Fruit fly (Drosophila melanogaster): ENCODE measurements around the gene Npc2b.

Gene Npc2b

DNA sequence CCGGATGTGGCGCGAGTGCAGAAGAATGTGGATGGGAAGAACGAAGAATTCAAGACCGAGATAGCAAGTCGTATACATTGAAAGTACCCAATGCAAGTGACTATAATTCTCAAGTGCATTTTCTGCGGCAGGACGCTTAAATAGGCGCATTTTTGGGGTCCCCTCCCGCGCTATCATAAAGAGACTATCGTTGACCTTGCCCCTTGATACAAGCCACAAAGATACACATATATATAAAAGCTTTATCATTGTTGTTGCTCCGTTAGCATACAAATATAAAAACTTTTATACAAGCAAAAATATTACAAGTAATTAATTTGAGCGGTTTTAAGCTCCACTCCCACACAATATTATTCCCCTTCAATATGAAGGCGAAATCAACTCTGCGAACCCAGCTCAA is 1.2 kb upstream of the Npc2b start:
- peak; percentile 78 for TF ChIP-seq EcR (GFP tag; optimal IDR thresholded peaks at IDR 0.05)
- TF ChIP-seq fd96Ca (GFP tag; IDR thresholded peaks at IDR 0.05), result no peak
- no peak for TF ChIP-seq CG12605 (GFP tag; IDR thresholded peaks at IDR 0.05)
- TF ChIP-seq Pif1B (GFP tag; optimal IDR thresholded peaks at IDR 0.05), result no peak

DNA sequence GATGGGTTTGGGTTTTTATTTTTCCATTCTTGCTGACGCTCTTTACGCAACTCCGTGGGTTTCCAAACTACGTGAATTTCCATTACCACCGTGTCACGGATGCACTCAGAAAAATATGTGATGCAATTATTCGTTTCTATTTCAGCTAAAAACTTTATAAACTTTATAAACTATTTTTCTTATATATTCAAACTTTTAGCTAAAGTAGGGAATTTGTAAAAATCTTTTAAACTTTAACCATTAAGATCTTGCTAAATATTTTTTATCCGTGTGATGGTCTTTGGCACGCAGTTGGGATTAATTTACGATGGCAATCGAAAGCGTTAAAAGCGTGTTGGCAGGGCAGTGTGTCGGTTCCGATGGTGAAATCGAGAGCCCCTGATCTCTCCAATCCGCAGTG is 6.1 kb downstream of the Npc2b start:
- no peak for TF ChIP-seq CG32121 (GFP tag; IDR thresholded peaks at IDR 0.05)

DNA sequence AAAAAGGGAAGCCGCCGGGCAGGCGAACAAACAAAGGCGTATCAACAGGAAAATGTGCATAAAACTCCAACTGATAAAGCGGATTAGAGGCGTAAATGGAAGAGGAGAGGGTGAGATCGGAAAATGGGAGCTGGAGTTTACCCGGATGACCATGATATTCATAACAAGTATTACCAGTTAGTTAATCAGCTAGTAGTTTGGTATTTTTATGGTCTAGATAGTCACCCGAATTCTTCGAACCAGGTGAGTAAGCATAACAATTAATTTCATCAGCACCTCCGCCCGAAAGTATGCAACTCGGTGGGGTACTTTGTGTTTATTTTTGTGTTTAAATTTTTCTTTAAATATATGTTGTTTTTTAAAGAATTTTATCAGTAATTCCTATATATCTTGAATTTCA is 6.6 kb downstream of the Npc2b start:
- no peak for TF ChIP-seq rn (GFP tag; IDR thresholded peaks at IDR 0.05)
- TF ChIP-seq CG9948 (tag; optimal IDR thresholded peaks at IDR 0.05), result no peak
- TF ChIP-seq CG17806 (tag; optimal IDR thresholded peaks at IDR 0.05), result no peak
- TF ChIP-seq Ets98B (GFP tag; IDR thresholded peaks at IDR 0.05), result no peak
- no peak for TF ChIP-seq fd96Ca (GFP tag; IDR thresholded peaks at IDR 0.05)
- no peak for TF ChIP-seq D1 (tag; optimal IDR thresholded peaks at IDR 0.05)
- no peak for TF ChIP-seq CG14655 (GFP tag; optimal IDR thresholded peaks at IDR 0.05)
- no peak for TF ChIP-seq CG4496 (GFP tag; IDR thresholded peaks at IDR 0.05)

DNA sequence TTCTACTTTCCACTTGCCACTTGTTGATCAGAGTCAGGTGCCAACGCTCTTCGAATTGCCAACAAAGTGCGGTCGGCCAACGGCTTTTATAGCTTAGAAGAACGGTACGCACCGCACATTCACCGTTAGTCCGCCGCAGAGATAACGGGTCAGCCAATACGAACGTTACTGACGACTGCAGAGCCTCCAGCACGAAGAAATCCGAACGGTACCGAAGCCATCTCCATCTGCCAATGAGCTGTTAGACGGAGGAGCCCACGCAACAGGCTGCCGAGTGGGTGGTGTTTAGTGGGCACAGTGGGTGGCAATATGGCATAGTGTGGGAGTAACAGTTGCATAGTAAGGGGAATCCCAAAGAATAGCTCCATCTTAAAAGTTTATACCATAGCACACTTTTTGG is 7.5 kb downstream of the Npc2b start, which contains the start of gene CCHa1:
Gene CCHa1 (minus strand): TSS at position 44 of the 400 bp plus-strand sequence.
- TF ChIP-seq gl (tag; optimal IDR thresholded peaks at IDR 0.05) (no peak), CG9948 (tag; optimal IDR thresholded peaks at IDR 0.05) (no peak), CG12605 (GFP tag; IDR thresholded peaks at IDR 0.05) (0 out of 2 replicates have a peak, but pooled peaks have one; percentile 19)

DNA sequence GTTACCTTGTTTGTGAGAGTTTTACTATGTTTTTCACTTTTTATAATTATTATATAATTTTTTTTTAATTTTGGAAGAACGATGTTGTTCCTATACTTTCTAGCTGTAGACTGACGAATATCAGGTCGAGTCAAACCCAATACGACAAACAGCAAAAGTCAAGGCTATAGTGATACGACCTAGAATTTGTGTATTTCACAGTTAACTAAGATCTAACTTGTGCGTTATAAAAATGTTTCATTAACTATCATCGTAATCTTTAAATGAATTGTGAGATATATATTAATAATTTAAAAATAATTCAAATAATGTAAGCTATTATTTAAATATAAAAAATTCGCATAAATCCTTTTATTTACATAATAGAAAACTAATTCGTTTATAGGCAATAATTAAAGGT is 8.7 kb downstream of the Npc2b start, which contains the start of gene CG9920:
Gene CG9920 (minus strand): TSS at position 101 of the 400 bp plus-strand sequence.
- TF ChIP-seq CG8301 (tag; optimal IDR thresholded peaks at IDR 0.05) (no peak), Snoo (tag; optimal IDR thresholded peaks at IDR 0.05) (no peak), Pif1A (GFP tag; optimal IDR thresholded peaks at IDR 0.05) (no peak), Pif1B (GFP tag; optimal IDR thresholded peaks at IDR 0.05) (no peak), rn (GFP tag; IDR thresholded peaks at IDR 0.05) (no peak), D1 (tag; optimal IDR thresholded peaks at IDR 0.05) (no peak), CG9948 (tag; optimal IDR thresholded peaks at IDR 0.05) (no peak), CG13204 (GFP tag; optimal IDR thresholded peaks at IDR 0.05) (no peak), CG12605 (GFP tag; IDR thresholded peaks at IDR 0.05) (no peak), CG32121 (GFP tag; IDR thresholded peaks at IDR 0.05) (no peak)

DNA sequence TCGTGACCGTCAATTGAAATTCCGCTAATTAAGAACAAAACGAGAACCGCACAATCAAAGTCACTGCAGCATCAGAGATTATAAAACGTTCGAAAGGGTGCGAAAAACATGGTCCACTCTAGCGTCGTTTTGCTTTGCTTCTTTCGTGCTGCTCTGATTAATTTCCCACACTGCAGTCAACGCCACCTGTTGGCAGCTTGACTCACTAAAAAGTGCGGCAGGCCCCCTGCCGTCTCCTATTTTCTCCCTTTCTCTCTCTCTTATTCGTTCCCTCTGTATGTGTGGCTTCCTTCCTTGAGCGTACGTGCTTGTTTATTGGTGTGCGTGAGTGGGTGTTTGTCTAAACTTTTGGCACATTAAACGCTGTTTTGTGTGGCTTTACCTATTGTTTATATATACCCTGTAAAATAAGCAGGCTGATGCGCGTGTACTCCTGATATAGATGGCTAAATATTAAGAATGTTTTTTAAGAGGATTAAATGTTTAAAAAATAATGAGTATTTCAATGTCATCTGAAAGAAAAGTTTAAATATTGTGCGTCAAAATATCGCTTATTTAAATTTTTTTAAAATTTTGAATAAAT is 9.3 kb downstream of the Npc2b start:
- 0 out of 2 replicates have a peak, but pooled peaks have one; percentile 27 for TF ChIP-seq CG32121 (GFP tag; IDR thresholded peaks at IDR 0.05)
- peak; percentile 60 for TF ChIP-seq CG4496 (GFP tag; IDR thresholded peaks at IDR 0.05)
- no peak for TF ChIP-seq CG9948 (tag; optimal IDR thresholded peaks at IDR 0.05)
- 0 out of 2 replicates have a peak, but pooled peaks have one; percentile 18 for TF ChIP-seq Ets98B (GFP tag; IDR thresholded peaks at IDR 0.05)
- TF ChIP-seq CG8159 (tag; optimal IDR thresholded peaks at IDR 0.05), result peak; percentile 82

DNA sequence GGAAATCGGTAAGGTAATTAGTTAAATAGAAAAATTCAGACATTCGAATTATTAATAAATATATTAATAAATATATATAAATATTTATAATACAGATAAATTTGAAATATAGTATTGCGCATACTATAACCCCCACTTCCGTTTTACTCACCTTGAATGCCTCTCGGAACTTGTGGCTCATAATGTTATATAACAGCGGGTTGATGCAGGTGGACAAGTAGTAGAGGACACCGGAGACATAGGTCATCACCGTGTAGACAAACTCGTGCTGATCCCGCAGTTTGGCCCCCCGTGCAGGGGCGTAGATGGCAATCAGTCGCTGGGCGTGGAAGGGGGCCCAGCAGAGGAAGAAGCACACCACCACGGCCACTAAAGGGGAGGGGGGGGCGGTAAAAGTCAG is 11.6 kb downstream of the Npc2b start:
- TF ChIP-seq CG32121 (GFP tag; IDR thresholded peaks at IDR 0.05) (no peak), CG9948 (tag; optimal IDR thresholded peaks at IDR 0.05) (no peak)

DNA sequence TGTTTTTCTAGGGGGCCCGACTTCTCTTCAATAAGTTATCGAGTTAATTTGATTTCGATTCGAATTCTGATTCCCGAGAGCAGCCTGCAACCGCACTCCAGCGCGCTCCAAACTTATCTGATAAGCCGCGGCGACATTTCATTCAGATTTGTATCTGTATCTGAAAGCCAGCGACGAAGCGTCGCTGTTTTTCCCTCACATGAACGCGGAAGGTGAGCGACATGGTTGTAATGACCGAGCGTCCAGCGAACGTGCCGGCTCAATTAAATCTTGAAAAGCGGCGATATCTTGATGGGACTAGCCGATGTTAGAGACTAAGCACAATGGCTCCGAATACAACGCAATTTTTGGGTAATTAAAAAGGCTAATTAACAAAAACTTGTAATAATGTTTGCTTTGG is 13.7 kb downstream of the Npc2b start, which contains the start of gene PK1-R:
Gene PK1-R (minus strand): TSS at position 101 of the 400 bp plus-strand sequence.
- TF ChIP-seq CG32121 (GFP tag; IDR thresholded peaks at IDR 0.05) (no peak), Pif1B (GFP tag; optimal IDR thresholded peaks at IDR 0.05) (no peak), CG12605 (GFP tag; IDR thresholded peaks at IDR 0.05) (no peak), CG15710 (tag; optimal IDR thresholded peaks at IDR 0.05) (no peak)

DNA sequence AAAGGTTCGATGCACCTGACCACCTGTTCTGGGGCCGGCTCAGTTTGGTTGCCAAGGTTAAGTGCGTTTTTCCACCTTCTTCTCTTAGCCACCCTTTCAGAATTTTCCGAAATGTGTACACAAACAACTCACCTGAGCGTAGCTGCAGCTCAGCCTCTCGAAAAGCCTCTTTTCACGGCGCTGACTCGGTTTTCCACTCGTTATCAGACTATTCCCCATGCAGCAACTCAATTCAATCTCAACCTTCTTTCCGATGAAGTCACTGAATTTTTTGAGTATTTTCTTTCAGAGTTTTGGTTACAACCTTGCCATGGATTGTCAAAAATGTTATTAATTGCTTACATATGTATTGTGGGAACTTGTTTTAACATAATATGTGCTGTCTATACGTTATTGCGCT is 18.3 kb downstream of the Npc2b start:
- TF ChIP-seq D1 (tag; optimal IDR thresholded peaks at IDR 0.05), result no peak
- no peak for TF ChIP-seq Pif1A (GFP tag; optimal IDR thresholded peaks at IDR 0.05)
- no peak for TF ChIP-seq CG34367 (tag; optimal IDR thresholded peaks at IDR 0.05)
- TF ChIP-seq CG10348 (GFP tag; IDR thresholded peaks at IDR 0.05), result no peak
- TF ChIP-seq Pif1B (GFP tag; optimal IDR thresholded peaks at IDR 0.05), result no peak
- TF ChIP-seq CG32121 (GFP tag; IDR thresholded peaks at IDR 0.05), result no peak
- no peak for TF ChIP-seq Snoo (tag; optimal IDR thresholded peaks at IDR 0.05)
